Fruit fly (Drosophila melanogaster) whole organism, embryonic: ENCODE measurements around the gene mib2.

ENCODE experiments used
- CG10147 ChIP-seq: fragments of 200-800 bp; sonication (Bioruptor generic); optimal IDR thresholded peaks from 2 replicates; lab custom pipeline; 2019; ENCODE audit warnings: missing biosample characterization, mild to moderate bottlenecking, missing genetic modification characterization, moderate library complexity
- CG10543 ChIP-seq: fragments of 200-800 bp; sonication (Bioruptor generic); optimal IDR thresholded peaks from 3 replicates; lab custom pipeline; 2017; ENCODE audit warnings: missing biosample characterization, mild to moderate bottlenecking, missing genetic modification characterization, moderate library complexity
- CG13624 ChIP-seq: fragments of 200-800 bp; sonication (Bioruptor generic); optimal IDR thresholded peaks from 2 replicates; lab custom pipeline; 2016; ENCODE audit warnings: missing biosample characterization, missing genetic modification characterization
- CG14710 ChIP-seq: fragments of 200-800 bp; sonication (Bioruptor generic); optimal IDR thresholded peaks from 3 replicates; lab custom pipeline; 2019; ENCODE audit warnings: missing biosample characterization, mild to moderate bottlenecking, missing genetic modification characterization, moderate library complexity
- CG16815 ChIP-seq: fragments of 200-800 bp; sonication (Bioruptor generic); optimal IDR thresholded peaks from 3 replicates; lab custom pipeline; 2017; ENCODE audit warnings: missing biosample characterization, mild to moderate bottlenecking, missing genetic modification characterization
- CG17829 ChIP-seq: fragments of 200-800 bp; optimal IDR thresholded peaks from 2 replicates; lab custom pipeline; 2019; ENCODE audit warnings: missing biosample characterization, mild to moderate bottlenecking, missing genetic modification characterization, moderate library complexity
- CG3163 ChIP-seq: fragments of 200-800 bp; sonication (Bioruptor generic); optimal IDR thresholded peaks from 3 replicates; lab custom pipeline; 2016; ENCODE audit warnings: missing biosample characterization, missing genetic modification characterization
- CG34224 ChIP-seq: fragments of 200-800 bp; sonication (Bioruptor generic); IDR thresholded peaks from 3 replicates; pipeline ENCODE4 v1.3.6; 2022; ENCODE audit warnings: missing biosample characterization, missing genetic modification characterization; ENCODE audit not compliant: partially characterized antibody
- CG34376 ChIP-seq: fragments of 200-800 bp; sonication (Bioruptor generic); optimal IDR thresholded peaks from 2 replicates; lab custom pipeline; 2018; ENCODE audit warnings: missing biosample characterization, mild to moderate bottlenecking, missing genetic modification characterization
- CG5180 ChIP-seq: fragments of 200-800 bp; sonication (Bioruptor generic); optimal IDR thresholded peaks from 3 replicates; lab custom pipeline; 2017; ENCODE audit warnings: missing biosample characterization, missing genetic modification characterization, mild to moderate bottlenecking, moderate library complexity, missing genetic modification reagents
- CG5953 ChIP-seq: fragments of 200-800 bp; sonication (Bioruptor generic); IDR thresholded peaks from 2 replicates; pipeline ENCODE4 v1.3.6; 2022; ENCODE audit warnings: missing biosample characterization, missing genetic modification characterization
- CG6791 ChIP-seq: fragments of 200-800 bp; sonication (Bioruptor generic); IDR thresholded peaks from 3 replicates; pipeline ENCODE4 v1.3.6; 2022; ENCODE audit warnings: missing biosample characterization, missing genetic modification characterization; ENCODE audit not compliant: partially characterized antibody
- CG8388 ChIP-seq: fragments of 200-800 bp; sonication (Bioruptor generic); optimal IDR thresholded peaks from 2 replicates; lab custom pipeline; 2019; ENCODE audit warnings: missing biosample characterization, mild to moderate bottlenecking, missing genetic modification characterization, moderate library complexity
- Dip2 ChIP-seq: fragments of 200-800 bp; sonication (Bioruptor generic); IDR thresholded peaks from 2 replicates; pipeline ENCODE4 v1.3.6; 2022; ENCODE audit warnings: missing biosample characterization, missing genetic modification characterization
- Dp ChIP-seq: fragments of 200-800 bp; sonication (Bioruptor generic); optimal IDR thresholded peaks from 2 replicates; lab custom pipeline; 2018; ENCODE audit warnings: missing biosample characterization, mild to moderate bottlenecking, missing genetic modification characterization, moderate library complexity
- Elba2 ChIP-seq: fragments of 200-800 bp; sonication (Bioruptor generic); optimal IDR thresholded peaks from 3 replicates; lab custom pipeline; 2016; ENCODE audit warnings: missing biosample characterization, missing genetic modification characterization
- HLHmδ ChIP-seq: fragments of 200-800 bp; sonication (Bioruptor generic); optimal IDR thresholded peaks from 2 replicates; lab custom pipeline; 2018; ENCODE audit warnings: missing biosample characterization, mild to moderate bottlenecking, missing genetic modification characterization, moderate library complexity
- Lim3 ChIP-seq: fragments of 200-800 bp; sonication (Bioruptor generic); IDR thresholded peaks from 2 replicates; pipeline ENCODE4 v1.3.6; 2022; ENCODE audit warnings: missing biosample characterization, missing genetic modification characterization
- MESR4 ChIP-seq: fragments of 200-800 bp; sonication (Bioruptor generic); optimal IDR thresholded peaks from 2 replicates; lab custom pipeline; 2018; ENCODE audit warnings: missing biosample characterization, mild to moderate bottlenecking, missing genetic modification characterization, moderate library complexity
- NC2α ChIP-seq: fragments of 200-800 bp; sonication (Bioruptor generic); optimal IDR thresholded peaks from 2 replicates; lab custom pipeline; 2016; ENCODE audit warnings: missing biosample characterization, missing genetic modification characterization
- Nf-YB ChIP-seq: fragments of 200-800 bp; sonication (Bioruptor generic); optimal IDR thresholded peaks from 3 replicates; lab custom pipeline; 2019; ENCODE audit warnings: missing biosample characterization, mild to moderate bottlenecking, missing genetic modification characterization, moderate library complexity
- Ravus ChIP-seq: fragments of 200-800 bp; sonication (Bioruptor generic); IDR thresholded peaks from 2 replicates; pipeline ENCODE4 v1.3.6; 2022; ENCODE audit warnings: missing biosample characterization, missing genetic modification characterization
- Scr ChIP-seq: fragments of 200-800 bp; sonication (Bioruptor generic); IDR thresholded peaks from 2 replicates; pipeline ENCODE4 v1.3.6; 2022; ENCODE audit warnings: missing biosample characterization, missing genetic modification characterization; ENCODE audit not compliant: partially characterized antibody
- Side ChIP-seq: fragments of 200-800 bp; sonication (Bioruptor generic); optimal IDR thresholded peaks from 2 replicates; lab custom pipeline; 2016; ENCODE audit warnings: missing biosample characterization, missing genetic modification characterization
- Sox100B ChIP-seq: fragments of 200-800 bp; sonication (Bioruptor generic); optimal IDR thresholded peaks from 3 replicates; lab custom pipeline; 2018; ENCODE audit warnings: missing biosample characterization, mild to moderate bottlenecking, missing genetic modification characterization
- Sry-δ ChIP-seq: fragments of 200-800 bp; sonication (Bioruptor generic); optimal IDR thresholded peaks from 2 replicates; lab custom pipeline; 2016; ENCODE audit warnings: missing biosample characterization, missing genetic modification characterization
- Stat92E ChIP-seq, 3 experiments: fragments of >200 bp in 2 of 3; fragments of 200-800 bp in 1 of 3; sonication (Bioruptor generic) in 1 of 3; optimal IDR thresholded peaks; 2 replicates each; lab custom pipeline; 2017 to 2019; ENCODE audit warnings: missing biosample characterization in 3 of 3, missing genetic modification characterization in 3 of 3, mild to moderate bottlenecking in 1 of 3, moderate library complexity in 1 of 3
- amos ChIP-seq: fragments of 200-800 bp; sonication (Bioruptor generic); IDR thresholded peaks from 2 replicates; pipeline ENCODE4 v1.3.6; 2022; ENCODE audit warnings: missing biosample characterization, missing genetic modification characterization; ENCODE audit not compliant: partially characterized antibody
- aop ChIP-seq: fragments of 200-800 bp; sonication (Bioruptor generic); IDR thresholded peaks from 2 replicates; pipeline ENCODE4 v1.3.6; 2022; ENCODE audit warnings: missing biosample characterization, missing genetic modification characterization
- btn ChIP-seq: fragments of 200-800 bp; sonication (Bioruptor generic); optimal IDR thresholded peaks from 2 replicates; lab custom pipeline; 2016; ENCODE audit warnings: missing biosample characterization, missing genetic modification characterization
- cato ChIP-seq: fragments of 200-800 bp; sonication (Bioruptor generic); optimal IDR thresholded peaks from 2 replicates; lab custom pipeline; 2016; ENCODE audit warnings: missing biosample characterization, missing genetic modification characterization, borderline replicate concordance
- da ChIP-seq: fragments of 200-800 bp; sonication (Bioruptor generic); optimal IDR thresholded peaks from 2 replicates; lab custom pipeline; 2016; ENCODE audit warnings: missing biosample characterization, missing genetic modification characterization
- disco-r ChIP-seq: fragments of 200-800 bp; sonication (Bioruptor generic); optimal IDR thresholded peaks from 2 replicates; lab custom pipeline; 2016; ENCODE audit warnings: missing biosample characterization, missing genetic modification characterization
- gcm2 ChIP-seq: fragments of 200-800 bp; sonication (Bioruptor generic); optimal IDR thresholded peaks from 2 replicates; lab custom pipeline; 2016; ENCODE audit warnings: missing biosample characterization, missing genetic modification characterization
- grau ChIP-seq: fragments of 200-800 bp; optimal IDR thresholded peaks from 3 replicates; lab custom pipeline; 2019; ENCODE audit warnings: missing biosample characterization, mild to moderate bottlenecking, missing genetic modification characterization, moderate library complexity
- h ChIP-seq: fragments of >200 bp; optimal IDR thresholded peaks from 2 replicates; lab custom pipeline; 2017
- hb ChIP-seq: fragments of 200-800 bp; sonication (Bioruptor generic); IDR thresholded peaks from 3 replicates; pipeline ENCODE4 v1.3.6; 2022; ENCODE audit warnings: missing biosample characterization, missing genetic modification characterization; ENCODE audit not compliant: partially characterized antibody
- kay ChIP-seq: fragments of 200-800 bp; sonication (Bioruptor generic); optimal IDR thresholded peaks from 2 replicates; lab custom pipeline; 2016; ENCODE audit warnings: missing biosample characterization, missing genetic modification characterization
- klu ChIP-seq: fragments of 200-800 bp; sonication (Bioruptor generic); IDR thresholded peaks from 2 replicates; pipeline ENCODE4 v1.3.6; 2022; ENCODE audit warnings: missing biosample characterization, missing genetic modification characterization
- lov ChIP-seq, 2 experiments: fragments of 200-800 bp in 1 of 2; fragments of >200 bp in 1 of 2; sonication (Bioruptor generic) in 1 of 2; IDR thresholded peaks in 1 of 2; optimal IDR thresholded peaks in 1 of 2; 2 replicates in 1 of 2; 3 replicates in 1 of 2; pipeline versions ENCODE4 v1.3.6 to Lab custom; 2017 to 2022; ENCODE audit warnings: missing biosample characterization in 1 of 2, missing genetic modification characterization in 1 of 2
- mam ChIP-seq: fragments of 200-800 bp; sonication (Bioruptor generic); optimal IDR thresholded peaks from 3 replicates; lab custom pipeline; 2016; ENCODE audit warnings: missing biosample characterization, missing genetic modification characterization
- mld ChIP-seq: fragments of 200-800 bp; sonication (Bioruptor generic); IDR thresholded peaks from 3 replicates; pipeline ENCODE4 v1.3.6; 2022; ENCODE audit warnings: missing biosample characterization, missing genetic modification characterization; ENCODE audit not compliant: partially characterized antibody
- nau ChIP-seq: fragments of 200-800 bp; sonication (Bioruptor generic); optimal IDR thresholded peaks from 3 replicates; lab custom pipeline; 2017; ENCODE audit warnings: missing biosample characterization, mild to moderate bottlenecking, missing genetic modification characterization, missing genetic modification reagents
- nerfin-1 ChIP-seq: fragments of 200-800 bp; sonication (Bioruptor generic); optimal IDR thresholded peaks from 3 replicates; lab custom pipeline; 2019; ENCODE audit warnings: missing biosample characterization, mild to moderate bottlenecking, missing genetic modification characterization, moderate library complexity
- salm ChIP-seq: fragments of 200-800 bp; sonication (Bioruptor generic); optimal IDR thresholded peaks from 2 replicates; lab custom pipeline; 2018; ENCODE audit warnings: missing biosample characterization, mild to moderate bottlenecking, missing genetic modification characterization
- stc ChIP-seq: fragments of 200-800 bp; sonication (Bioruptor generic); IDR thresholded peaks from 2 replicates; pipeline ENCODE4 v1.3.6; 2022; ENCODE audit warnings: missing biosample characterization, missing genetic modification characterization
- stwl ChIP-seq: fragments of 200-800 bp; sonication (Bioruptor generic); optimal IDR thresholded peaks from 3 replicates; lab custom pipeline; 2018; ENCODE audit warnings: missing biosample characterization, mild to moderate bottlenecking, missing genetic modification characterization, moderate library complexity
- tll ChIP-seq, 2 experiments: fragments of 200-800 bp in 1 of 2; fragments of >200 bp in 1 of 2; sonication (Bioruptor generic) in 1 of 2; optimal IDR thresholded peaks; 2 replicates each; lab custom pipeline; 2017 to 2019; ENCODE audit warnings: missing biosample characterization in 2 of 2, missing genetic modification characterization in 2 of 2, mild to moderate bottlenecking in 1 of 2, moderate library complexity in 1 of 2
- trem ChIP-seq: fragments of 200-800 bp; optimal IDR thresholded peaks from 3 replicates; lab custom pipeline; 2019; ENCODE audit warnings: missing biosample characterization, mild to moderate bottlenecking, missing genetic modification characterization, moderate library complexity
- vnd ChIP-seq: fragments of 200-800 bp; sonication (Bioruptor generic); IDR thresholded peaks from 3 replicates; pipeline ENCODE4 v1.3.6; 2022; ENCODE audit warnings: missing biosample characterization, missing genetic modification characterization; ENCODE audit not compliant: partially characterized antibody

Gene mib2

dm6 chr2L:19048912-19049311, 14.7 kb downstream of the mib2 start, which contains the start of gene CG10470 (continued):
- TF ChIP-seq Sox100B (GFP tag; lab: Kevin White, UChicago) (no peak), mam (no peak), CG10543 (GFP tag; lab: Kevin White, UChicago) (no peak), CG14710 (tag; lab: Kevin White, UChicago) (peak; percentile 46), kay (GFP tag; lab: Kevin White, UChicago) (no peak), amos (GFP tag; lab: Robert Waterston, UW) (peak; percentile 84), nerfin-1 (tag; lab: Kevin White, UChicago) (no peak), Ravus (GFP tag; lab: Robert Waterston, UW) (no peak), CG8388 (peak; percentile 28), Nf-YB (no peak), CG3163 (GFP tag; lab: Kevin White, UChicago) (no peak), aop (no peak), trem (tag; lab: Kevin White, UChicago) (no peak), CG34376 (GFP tag; lab: Kevin White, UChicago) (no peak), mld (GFP tag; lab: Robert Waterston, UW) (peak; percentile 11; the same call in 1 of the 3 replicates), nau (GFP tag; lab: Kevin White, UChicago) (no peak), lov (optimal IDR thresholded peaks at IDR 0.05; lab: Kevin White, UChicago) (no peak), lov (GFP tag; IDR thresholded peaks at IDR 0.05; lab: Robert Waterston, UW) (no peak), Lim3 (GFP tag; lab: Robert Waterston, UW) (no peak), da (GFP tag; lab: Kevin White, UChicago) (no peak), CG10147 (GFP tag; lab: Kevin White, UChicago) (peak; percentile 13), Stat92E (GFP tag; optimal IDR thresholded peaks at IDR 0.05; lab: Kevin White, UChicago) (no peak), CG5953 (GFP tag; lab: Robert Waterston, UW) (no peak), HLHmδ (GFP tag; lab: Kevin White, UChicago) (no peak), CG13624 (GFP tag; lab: Kevin White, UChicago) (no peak), Sry-δ (GFP tag; lab: Kevin White, UChicago) (peak; percentile 71), CG16815 (GFP tag; lab: Kevin White, UChicago) (no peak), Dip2 (no peak), disco-r (GFP tag; lab: Kevin White, UChicago) (no peak), stc (GFP tag; lab: Robert Waterston, UW) (no peak), CG34224 (peak; percentile 84), MESR4 (GFP tag; lab: Kevin White, UChicago) (peak; percentile 70), salm (tag; lab: Kevin White, UChicago) (no peak), cato (GFP tag; lab: Kevin White, UChicago) (no peak), klu (no peak), Scr (GFP tag; lab: Robert Waterston, UW) (peak; percentile 83), Dp (GFP tag; lab: Kevin White, UChicago) (no peak), grau (tag; lab: Kevin White, UChicago) (peak; percentile 26), h (lab: Kevin White, UChicago) (no peak), btn (GFP tag; lab: Kevin White, UChicago) (no peak), stwl (tag; lab: Kevin White, UChicago) (peak; percentile 62), CG17829 (tag; lab: Kevin White, UChicago) (peak; percentile 54), Side (no peak), NC2α (GFP tag; lab: Kevin White, UChicago) (no peak), hb (GFP tag; lab: Robert Waterston, UW) (peak; percentile 75), Elba2 (GFP tag; lab: Kevin White, UChicago) (no peak), CG5180 (GFP tag; lab: Kevin White, UChicago) (no peak), vnd (GFP tag; lab: Robert Waterston, UW) (peak; percentile 75), CG6791 (GFP tag; lab: Robert Waterston, UW) (peak; percentile 89), tll (GFP tag; optimal IDR thresholded peaks at IDR 0.05; lab: Kevin White, UChicago) (no peak), gcm2 (GFP tag; lab: Kevin White, UChicago) (no peak)
